Worm (Caenorhabditis elegans) whole organism, L4 larva: ENCODE results near the gene ZK757.1.

Experiments used
- F10B5.3 ChIP-seq: sonication (generic microtip); optimal IDR thresholded peaks from 2 replicates; lab custom pipeline; 2016; ENCODE audit warnings: mild to moderate bottlenecking, missing genetic modification characterization, missing compliant biosample characterization
- aha-1 ChIP-seq: fragments of 150-350 bp; peaks from one replicate; lab custom pipeline; 2014; ENCODE audit warnings: missing biosample characterization, missing genetic modification characterization
- ama-1 ChIP-seq: fragments of 150-350 bp; optimal IDR thresholded peaks from 2 replicates; lab custom pipeline; 2014; ENCODE audit warnings: inconsistent platforms, mixed read lengths
- ceh-62 ChIP-seq: sonication (generic microtip); optimal IDR thresholded peaks from 2 replicates; lab custom pipeline; 2017; ENCODE audit warnings: missing biosample characterization, missing genetic modification characterization
- jun-1 ChIP-seq: fragments of 150-350 bp; optimal IDR thresholded peaks from 2 replicates; lab custom pipeline; 2014; ENCODE audit warnings: missing biosample characterization, missing genetic modification reagents, missing genetic modification characterization
- lin-39 ChIP-seq: fragments of 150-350 bp; optimal IDR thresholded peaks from 2 replicates; lab custom pipeline; 2014; ENCODE audit warnings: missing biosample characterization, missing genetic modification reagents, missing genetic modification characterization
- lir-3 ChIP-seq: sonication (generic microtip); optimal IDR thresholded peaks from 2 replicates; lab custom pipeline; 2016; ENCODE audit warnings: mild to moderate bottlenecking, missing genetic modification characterization, missing compliant biosample characterization
- mdt-29 ChIP-seq: fragments of 200-800 bp; sonication (Bioruptor generic); IDR thresholded peaks from 2 replicates; pipeline ENCODE4 v1.3.6; 2022; ENCODE audit warnings: missing genetic modification reagents, missing genetic modification characterization, missing compliant biosample characterization
- nhr-11 ChIP-seq: fragments of 150-350 bp; optimal IDR thresholded peaks from 2 replicates; lab custom pipeline; 2014; ENCODE audit warnings: missing biosample characterization, missing genetic modification characterization
- nhr-6 ChIP-seq: fragments of 150-350 bp; optimal IDR thresholded peaks from 2 replicates; lab custom pipeline; 2014; ENCODE audit warnings: missing biosample characterization, missing genetic modification characterization
- snpc-4 ChIP-seq: fragments of 150-350 bp; optimal IDR thresholded peaks from 2 replicates; lab custom pipeline; 2014; ENCODE audit warnings: missing biosample characterization, missing genetic modification characterization
- zip-2 ChIP-seq: fragments of 150-350 bp; optimal IDR thresholded peaks from 2 replicates; lab custom pipeline; 2014; ENCODE audit warnings: missing biosample characterization, missing genetic modification characterization
- ztf-11 ChIP-seq: fragments of 150-350 bp; optimal IDR thresholded peaks from 2 replicates; lab custom pipeline; 2014; ENCODE audit warnings: missing biosample characterization, missing genetic modification characterization

DNA sequence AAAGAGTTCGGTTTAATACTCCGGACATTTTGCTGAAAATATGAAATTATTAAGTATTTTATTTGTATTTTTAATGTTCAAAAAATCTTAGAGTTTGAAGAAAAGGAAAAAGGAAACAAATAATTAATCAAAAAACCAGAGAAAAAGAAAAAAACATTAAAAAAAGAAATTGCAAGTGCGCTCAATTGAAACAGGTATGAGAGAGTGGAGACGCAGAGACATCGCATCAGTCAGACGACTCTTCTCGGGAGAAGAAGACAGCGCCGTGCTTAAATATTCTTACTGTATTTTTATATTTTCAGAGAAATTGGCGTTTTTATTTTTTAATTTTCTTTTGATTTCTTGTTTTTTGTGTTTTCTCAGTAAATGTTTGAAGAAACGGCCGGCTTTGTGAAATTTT, 22.8 kb downstream of the ZK757.1 start, which contains the start of gene mrpl-36:
- TF ChIP-seq lir-3: no peak
- no peak for TF ChIP-seq snpc-4 (tag; lab: Kevin White, UChicago)
- TF ChIP-seq mdt-29 (GFP tag; lab: Robert Waterston, UW): no peak
- TF ChIP-seq ama-1 (lab: Kevin White, UChicago): no peak
- TF ChIP-seq nhr-6 (tag; lab: Kevin White, UChicago): no peak
- TF ChIP-seq nhr-11 (tag; lab: Kevin White, UChicago): no peak
- no peak for TF ChIP-seq lin-39 (tag; lab: Kevin White, UChicago)
- no peak for TF ChIP-seq ceh-62
- no peak for TF ChIP-seq aha-1
- TF ChIP-seq F10B5.3 (tag; lab: Kevin White, UChicago): no peak
- no peak for TF ChIP-seq jun-1 (tag; lab: Kevin White, UChicago)
- TF ChIP-seq ztf-11: no peak
- TF ChIP-seq zip-2 (tag; lab: Kevin White, UChicago): no peak
